Worm (Caenorhabditis elegans): ENCODE measurements around the gene sdz-32.
"Not testable (repeated sequence)": the region's sequence is repeated elsewhere in the genome, so short reads cannot be mapped to it uniquely, and the experiment has no call there.

Gene sdz-32

DNA sequence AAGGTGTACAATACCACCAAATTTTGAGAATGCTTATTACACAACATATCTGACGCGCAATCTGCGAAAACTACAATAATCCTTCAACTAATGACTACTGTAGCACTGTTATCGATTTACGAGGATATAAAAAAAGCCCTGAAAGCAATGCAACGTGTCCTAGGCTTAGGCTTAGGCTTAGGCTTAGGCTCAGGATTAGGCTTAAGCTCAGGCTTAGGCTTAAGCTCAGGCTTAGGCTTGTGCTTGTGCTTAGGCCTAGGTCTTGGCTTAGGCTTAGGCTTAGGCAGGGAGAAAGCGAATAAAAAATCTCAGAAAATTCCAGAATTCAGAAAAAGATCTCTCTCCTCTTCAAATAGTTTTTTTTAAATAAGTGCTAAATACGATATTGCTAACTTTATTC lies 14.6 kb upstream of the sdz-32 start:
- TF ChIP-seq ceh-24 (tag; optimal IDR thresholded peaks at IDR 0.05) = no peak
- TF ChIP-seq dve-1 (tag; optimal IDR thresholded peaks at IDR 0.05) = peak; percentile 79

- TF ChIP-seq nhr-232 (tag; optimal IDR thresholded peaks at IDR 0.05) = no peak
- TF ChIP-seq pat-9 (tag; optimal IDR thresholded peaks at IDR 0.05) = no peak
- no peak for TF ChIP-seq pag-3 (tag; optimal IDR thresholded peaks at IDR 0.05; ENCODE audit: borderline replicate concordance)
- no peak for TF ChIP-seq pros-1 (tag; optimal IDR thresholded peaks at IDR 0.05)
- no peak for TF ChIP-seq fkh-10 (GFP tag; optimal IDR thresholded peaks at IDR 0.05)
- TF ChIP-seq ztf-16 (tag; optimal IDR thresholded peaks at IDR 0.05) = no peak
- TF ChIP-seq unc-86 (tag; optimal IDR thresholded peaks at IDR 0.05) = no peak
- TF ChIP-seq hlh-13 (GFP tag; optimal IDR thresholded peaks at IDR 0.05) = no peak
- TF ChIP-seq hlh-30 (tag; optimal IDR thresholded peaks at IDR 0.05; ENCODE audit: insufficient read depth) = no peak
- TF ChIP-seq ama-1 (optimal IDR thresholded peaks at IDR 0.05) = no peak
- no peak for TF ChIP-seq ceh-22 (tag; optimal IDR thresholded peaks at IDR 0.05)
- TF ChIP-seq gmeb-2 (tag; optimal IDR thresholded peaks at IDR 0.05) = no peak
- no peak for TF ChIP-seq ttx-3 (tag; optimal IDR thresholded peaks at IDR 0.05)
- no peak for TF ChIP-seq nfya-1 (tag; optimal IDR thresholded peaks at IDR 0.05)
- no peak for TF ChIP-seq ref-2 (tag; optimal IDR thresholded peaks at IDR 0.05)
Measured at ce11 chrII:3460048-3460447, 13.8 kb upstream of the sdz-32 start, which contains the start of gene C16C8.7. Gene C16C8.7, minus strand, starts transcription at chrII:3460148.

ce11 chrII:3461586-3461985 lies 12.3 kb upstream of the sdz-32 start, which contains the start of gene C16C8.8:
Gene C16C8.8, minus strand, starts transcription at chrII:3461686.
- no peak for TF ChIP-seq elt-4 (tag; optimal IDR thresholded peaks at IDR 0.05)
- no peak for TF ChIP-seq ama-1 (optimal IDR thresholded peaks at IDR 0.05)
- TF ChIP-seq ceh-6 (GFP tag; optimal IDR thresholded peaks at IDR 0.05) = no peak
- no peak for TF ChIP-seq ceh-45 (GFP tag; IDR thresholded peaks at IDR 0.05)
- no peak for TF ChIP-seq Y22D7AL.16 (tag; optimal IDR thresholded peaks at IDR 0.05)
- TF ChIP-seq pag-3 (tag; optimal IDR thresholded peaks at IDR 0.05; ENCODE audit: borderline replicate concordance) = no peak
- no peak for TF ChIP-seq C38D4.7 (GFP tag; optimal IDR thresholded peaks at IDR 0.05)
- TF ChIP-seq mec-3 (tag; optimal IDR thresholded peaks at IDR 0.05; ENCODE audit: borderline replicate concordance) = no peak
- no peak for TF ChIP-seq pha-4 (tag; optimal IDR thresholded peaks at IDR 0.05)

ce11 chrII:3463097-3463496 lies 10.7 kb upstream of the sdz-32 start, which contains the start of gene C16C8.9:
Gene C16C8.9, minus strand, starts transcription at chrII:3463197.
- TF ChIP-seq tbx-2 (tag; optimal IDR thresholded peaks at IDR 0.05) (no peak), unc-3 (GFP tag; conservative IDR thresholded peaks at IDR 0.05) (no peak), unc-3 (tag; optimal IDR thresholded peaks at IDR 0.05) (no peak), pha-2 (tag; optimal IDR thresholded peaks at IDR 0.05) (no peak), gmeb-2 (tag; optimal IDR thresholded peaks at IDR 0.05) (no peak), sox-4 (tag; optimal IDR thresholded peaks at IDR 0.05) (no peak), K09A11.1 (tag; optimal IDR thresholded peaks at IDR 0.05; ENCODE audit: insufficient read depth) (no peak)

DNA sequence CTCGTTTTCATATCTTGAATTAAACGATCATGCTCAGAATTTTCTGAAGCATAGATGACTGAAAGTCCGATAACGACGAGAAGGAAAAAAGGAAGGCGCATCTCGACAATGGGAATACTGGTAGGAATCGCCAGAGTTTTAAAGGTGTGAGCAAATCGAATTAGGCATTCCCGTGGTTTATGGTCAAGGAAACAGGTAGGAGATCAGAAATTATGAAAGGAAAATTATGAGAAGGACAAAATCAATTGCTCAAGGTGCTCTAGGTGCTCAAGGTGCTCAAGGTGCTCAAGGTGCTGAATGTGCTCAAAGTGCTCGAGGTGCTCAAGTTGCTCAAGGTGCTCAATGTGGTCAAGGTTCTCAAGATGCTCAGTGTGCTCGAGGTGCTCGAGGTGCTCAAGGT lies 9.3 kb upstream of the sdz-32 start, which contains the start of gene C16C8.10:
TSS of gene C16C8.10 (minus strand) at position 101 of the 400 bp plus-strand sequence.
- not testable (repeated sequence) for TF ChIP-seq unc-55 (GFP tag; optimal IDR thresholded peaks at IDR 0.05); K02D7.2 (tag; optimal IDR thresholded peaks at IDR 0.05); ceh-6 (GFP tag; optimal IDR thresholded peaks at IDR 0.05)

DNA sequence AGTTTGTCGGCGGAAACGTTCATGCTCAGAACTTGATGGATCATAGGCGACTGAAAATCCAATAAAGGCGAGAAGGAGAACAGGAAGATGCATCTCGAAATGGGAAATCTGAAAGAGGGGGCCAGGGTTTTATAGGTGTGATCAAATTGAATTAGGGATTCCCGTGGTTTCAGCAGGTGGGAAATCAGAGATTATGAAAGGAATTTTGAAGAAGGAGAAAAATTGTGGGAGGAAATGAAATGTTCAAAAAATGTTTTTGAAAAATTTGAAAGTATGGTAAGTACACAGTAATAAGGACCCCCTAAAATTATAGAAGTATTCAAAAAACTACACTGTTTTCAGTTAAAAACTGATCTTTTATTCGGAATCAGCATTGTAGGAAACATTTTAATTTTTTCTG lies 3.3 kb upstream of the sdz-32 start, which contains the start of gene Y49F6B.20:
TSS of gene Y49F6B.20 (minus strand) at position 101 of the 400 bp plus-strand sequence.
- TF ChIP-seq ceh-18 (tag; optimal IDR thresholded peaks at IDR 0.05) = no peak
- no peak for TF ChIP-seq rnt-1 (tag; optimal IDR thresholded peaks at IDR 0.05)
- TF ChIP-seq dve-1 (tag; optimal IDR thresholded peaks at IDR 0.05) = no peak
- TF ChIP-seq pat-9 (tag; optimal IDR thresholded peaks at IDR 0.05) = no peak
- TF ChIP-seq Y22D7AL.16 (tag; optimal IDR thresholded peaks at IDR 0.05) = no peak
- TF ChIP-seq elt-2 (tag; optimal IDR thresholded peaks at IDR 0.05) = no peak
